Worm (Caenorhabditis elegans) whole organism, L3 larva: ENCODE data around the gene E04F6.9.

Experiments
- R02D3.7 ChIP-seq: fragments of 150-350 bp; optimal IDR thresholded peaks from 2 replicates; lab custom pipeline; 2014; ENCODE audit warnings: missing biosample characterization, missing genetic modification characterization
- ZK546.5 ChIP-seq: sonication (generic microtip); optimal IDR thresholded peaks from 2 replicates; lab custom pipeline; 2017; ENCODE audit warnings: missing biosample characterization, missing genetic modification characterization
- ama-1 ChIP-seq: fragments of 150-350 bp; optimal IDR thresholded peaks from 2 replicates; lab custom pipeline; 2018
- ceh-9 ChIP-seq: sonication (generic microtip); optimal IDR thresholded peaks from 2 replicates; lab custom pipeline; 2018; ENCODE audit warnings: missing biosample characterization, missing genetic modification characterization
- daf-12 ChIP-seq: fragments of 150-350 bp; optimal IDR thresholded peaks from 2 replicates; lab custom pipeline; 2014; ENCODE audit warnings: missing biosample characterization, missing genetic modification reagents, missing genetic modification characterization
- egl-27 ChIP-seq: sonication (generic microtip); optimal IDR thresholded peaks from 4 replicates; lab custom pipeline; 2017; ENCODE audit warnings: missing biosample characterization, missing genetic modification reagents, missing genetic modification characterization
- egl-5 ChIP-seq: fragments of 150-350 bp; optimal IDR thresholded peaks from 2 replicates; lab custom pipeline; 2017; ENCODE audit warnings: missing biosample characterization, missing genetic modification reagents, missing genetic modification characterization, inconsistent platforms
- elt-1 ChIP-seq: fragments of 150-350 bp; optimal IDR thresholded peaks from 2 replicates; lab custom pipeline; 2014; ENCODE audit warnings: missing biosample characterization, missing genetic modification characterization
- elt-2 ChIP-seq: sonication (generic microtip); optimal IDR thresholded peaks from 2 replicates; lab custom pipeline; 2016; ENCODE audit warnings: missing genetic modification reagents, mild to moderate bottlenecking, missing genetic modification characterization, missing compliant biosample characterization
- elt-3 ChIP-seq, 3 experiments: fragments of 150-350 bp in 1 of 3; sonication (generic microtip) in 2 of 3; optimal IDR thresholded peaks; 2 replicates in 2 of 3; 4 replicates in 1 of 3; lab custom pipeline; 2014 to 2017; ENCODE audit warnings: missing biosample characterization in 3 of 3, missing genetic modification characterization in 3 of 3
- fkh-10 ChIP-seq: sonication (generic microtip); optimal IDR thresholded peaks from 2 replicates; lab custom pipeline; 2017; ENCODE audit warnings: missing biosample characterization, missing genetic modification reagents, missing genetic modification characterization
- fkh-2 ChIP-seq: fragments of 150-350 bp; optimal IDR thresholded peaks from 2 replicates; lab custom pipeline; 2014; ENCODE audit warnings: missing biosample characterization, missing genetic modification reagents, missing genetic modification characterization
- fos-1 ChIP-seq: fragments of 150-350 bp; optimal IDR thresholded peaks from 2 replicates; lab custom pipeline; 2014; ENCODE audit warnings: missing biosample characterization, missing genetic modification characterization
- lin-15B ChIP-seq: fragments of 150-350 bp; optimal IDR thresholded peaks from 2 replicates; lab custom pipeline; 2014; ENCODE audit warnings: missing biosample characterization, missing genetic modification characterization
- lsy-12 ChIP-seq: sonication (generic microtip); optimal IDR thresholded peaks from 2 replicates; lab custom pipeline; 2016; ENCODE audit warnings: mild to moderate bottlenecking, missing genetic modification characterization, missing compliant biosample characterization
- mdl-1 ChIP-seq: fragments of 150-350 bp; optimal IDR thresholded peaks from 2 replicates; lab custom pipeline; 2014; ENCODE audit warnings: missing biosample characterization, missing genetic modification characterization
- nfya-1 ChIP-seq: sonication (generic microtip); optimal IDR thresholded peaks from 2 replicates; lab custom pipeline; 2017; ENCODE audit warnings: missing genetic modification characterization, mild to moderate bottlenecking, missing compliant biosample characterization, antibody characterized with exemption, moderate library complexity; ENCODE audit not compliant: insufficient read depth
- nhr-23 ChIP-seq: fragments of 150-350 bp; optimal IDR thresholded peaks from 2 replicates; lab custom pipeline; 2014; ENCODE audit warnings: missing biosample characterization, missing genetic modification reagents, missing genetic modification characterization
- nhr-237 ChIP-seq: fragments of 150-350 bp; optimal IDR thresholded peaks from 2 replicates; lab custom pipeline; 2014; ENCODE audit warnings: missing biosample characterization, missing genetic modification characterization
- nhr-28 ChIP-seq: fragments of 150-350 bp; optimal IDR thresholded peaks from 2 replicates; lab custom pipeline; 2014; ENCODE audit warnings: missing biosample characterization, missing genetic modification characterization
- nhr-43 ChIP-seq: sonication (generic microtip); optimal IDR thresholded peaks from 2 replicates; lab custom pipeline; 2016; ENCODE audit warnings: mild to moderate bottlenecking, missing genetic modification characterization, missing compliant biosample characterization; ENCODE audit not compliant: poor library complexity, severe bottlenecking
- nhr-76 ChIP-seq: fragments of 150-350 bp; sonication (generic microtip); optimal IDR thresholded peaks from 5 replicates; lab custom pipeline; 2014; ENCODE audit warnings: missing biosample characterization, missing genetic modification characterization
- nhr-77 ChIP-seq: fragments of 150-350 bp; optimal IDR thresholded peaks from 2 replicates; lab custom pipeline; 2014; ENCODE audit warnings: missing biosample characterization, missing genetic modification characterization
- pha-4 ChIP-seq: fragments of 150-350 bp; optimal IDR thresholded peaks from 2 replicates; lab custom pipeline; 2014; ENCODE audit warnings: missing biosample characterization, missing genetic modification reagents, missing genetic modification characterization
- pqm-1 ChIP-seq: fragments of 150-350 bp; optimal IDR thresholded peaks from 2 replicates; lab custom pipeline; 2017; ENCODE audit warnings: missing biosample characterization, missing genetic modification characterization, inconsistent platforms
- sea-2 ChIP-seq: fragments of 150-350 bp; sonication (generic microtip); optimal IDR thresholded peaks from 4 replicates; lab custom pipeline; 2014; ENCODE audit warnings: missing biosample characterization, missing genetic modification reagents, missing genetic modification characterization
- skn-1 ChIP-seq: fragments of 150-350 bp; optimal IDR thresholded peaks from 2 replicates; lab custom pipeline; 2014; ENCODE audit warnings: missing biosample characterization, missing genetic modification characterization
- snpc-4 ChIP-seq: fragments of 150-350 bp; optimal IDR thresholded peaks from 2 replicates; lab custom pipeline; 2014; ENCODE audit warnings: missing biosample characterization, missing genetic modification characterization
- tbx-2 ChIP-seq: sonication (generic microtip); optimal IDR thresholded peaks from 2 replicates; lab custom pipeline; 2016; ENCODE audit warnings: mild to moderate bottlenecking, missing genetic modification characterization, missing compliant biosample characterization
- unc-62 ChIP-seq: fragments of 150-350 bp; sonication (generic microtip); optimal IDR thresholded peaks from 4 replicates; lab custom pipeline; 2014; ENCODE audit warnings: missing biosample characterization, missing genetic modification reagents, missing genetic modification characterization
- zag-1 ChIP-seq: fragments of 150-350 bp; optimal IDR thresholded peaks from 2 replicates; lab custom pipeline; 2014; ENCODE audit warnings: missing biosample characterization, missing genetic modification characterization
- ztf-11 ChIP-seq: fragments of 150-350 bp; optimal IDR thresholded peaks from 2 replicates; lab custom pipeline; 2014; ENCODE audit warnings: missing biosample characterization, missing genetic modification characterization
- ztf-4 ChIP-seq: fragments of 150-350 bp; optimal IDR thresholded peaks from 2 replicates; lab custom pipeline; 2014; ENCODE audit warnings: missing biosample characterization, missing genetic modification characterization

E04F6.9 gene

ce11 chrII:7233274-7233673, 21.3 kb upstream of the E04F6.9 start:
- TF ChIP-seq fos-1 (tag; lab: Kevin White, UChicago) (no peak), unc-62 (GFP tag; lab: Kevin White, UChicago) (no peak), pha-4 (tag; lab: Kevin White, UChicago) (peak; percentile 11), zag-1 (tag; lab: Kevin White, UChicago) (no peak), elt-2 (tag; lab: Kevin White, UChicago) (peak; percentile 62), pqm-1 (tag; lab: Kevin White, UChicago) (peak; percentile 26), elt-3 (tag; optimal IDR thresholded peaks at IDR 0.05; lab: Kevin White, UChicago) (no peak)

DNA sequence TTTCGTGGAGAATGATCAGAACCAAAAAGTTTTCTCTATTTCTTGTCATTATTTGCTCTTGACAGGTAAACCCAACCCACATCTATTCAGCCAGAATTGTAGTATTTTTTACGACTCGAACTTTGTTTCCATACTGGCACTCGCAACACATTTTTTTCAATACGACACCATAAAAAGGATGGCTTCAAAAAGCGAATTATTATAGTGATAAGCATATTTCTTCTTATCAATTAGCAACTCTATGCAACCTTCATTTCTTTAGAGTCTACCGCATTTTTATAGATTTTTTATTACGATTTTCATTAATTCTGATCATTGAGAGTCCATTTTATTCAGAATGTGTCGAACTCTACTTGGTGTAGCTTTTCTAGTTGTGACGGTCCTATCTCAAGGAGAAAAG, 20.6 kb upstream of the E04F6.9 start, which contains the start of gene ctsa-3.1:
Gene ctsa-3.1 (plus strand): TSS at position 337 of the 400 bp plus-strand sequence.
- TF ChIP-seq elt-2 (tag; lab: Kevin White, UChicago) (peak; percentile 79), nhr-77 (no peak), pha-4 (tag; lab: Kevin White, UChicago) (peak; percentile 6), fkh-10 (GFP tag; lab: Kevin White, UChicago) (no peak), sea-2 (no peak), pqm-1 (tag; lab: Kevin White, UChicago) (peak; percentile 75), snpc-4 (tag; lab: Kevin White, UChicago) (no peak)

DNA sequence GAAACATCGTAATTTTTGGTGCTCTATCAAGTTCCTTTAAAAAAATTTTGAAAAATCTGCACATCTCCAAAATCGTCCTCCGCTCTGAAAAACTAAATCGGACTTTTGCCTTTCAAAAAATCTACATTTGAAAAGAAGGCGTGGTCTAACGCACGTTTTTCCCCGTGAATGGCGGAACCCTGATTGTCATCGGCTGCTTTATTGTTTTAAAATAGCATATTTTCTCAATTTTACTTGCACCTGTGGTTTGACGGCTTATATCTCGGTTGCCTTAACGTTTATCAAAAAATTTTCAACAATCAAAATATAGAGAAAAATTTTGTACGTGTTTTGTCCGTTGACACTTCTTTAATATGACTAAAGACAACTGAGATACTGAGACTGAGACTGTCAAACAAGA, 20.0 kb upstream of the E04F6.9 start:
- TF ChIP-seq snpc-4 (tag; lab: Kevin White, UChicago) (peak; percentile 67), egl-5 (tag; lab: Kevin White, UChicago) (no peak)
- TF ChIP-seq, all 47 proteins: peak for 1

DNA sequence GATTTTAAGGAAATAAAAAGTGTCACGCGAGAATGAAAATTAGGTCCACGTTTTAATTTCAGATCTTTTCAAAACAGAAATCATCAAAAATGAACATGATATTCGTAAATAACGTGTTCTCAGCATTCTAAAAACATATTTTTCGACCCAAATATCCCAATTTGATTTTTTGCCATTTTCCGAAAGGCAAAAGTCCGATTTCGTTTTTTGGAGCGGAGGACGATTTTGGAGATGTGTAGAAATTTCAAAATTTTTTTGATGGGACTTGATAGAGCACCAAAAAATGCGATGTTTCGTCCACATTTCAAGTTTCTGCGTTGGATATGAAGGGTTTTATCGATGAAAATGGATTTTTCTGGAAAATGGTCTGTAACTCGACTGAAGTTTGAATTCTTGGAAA, 18.7 kb upstream of the E04F6.9 start:
- no peak for TF ChIP-seq nhr-28
- peak; percentile 58 for TF ChIP-seq ama-1 (lab: Kevin White, UChicago)
- peak; percentile 44 for TF ChIP-seq tbx-2 (tag; lab: Kevin White, UChicago)
- TF ChIP-seq snpc-4 (tag; lab: Kevin White, UChicago), result no peak
- TF ChIP-seq nhr-76 (tag; lab: Kevin White, UChicago), result no peak
- no peak for TF ChIP-seq ceh-9 (tag; lab: Kevin White, UChicago)
- TF ChIP-seq nhr-43, result peak; percentile 29
- TF ChIP-seq nhr-237 (tag; lab: Kevin White, UChicago), result no peak
- TF ChIP-seq fkh-2 (tag; lab: Kevin White, UChicago), result no peak
- no peak for TF ChIP-seq lsy-12 (tag; lab: Kevin White, UChicago)

DNA sequence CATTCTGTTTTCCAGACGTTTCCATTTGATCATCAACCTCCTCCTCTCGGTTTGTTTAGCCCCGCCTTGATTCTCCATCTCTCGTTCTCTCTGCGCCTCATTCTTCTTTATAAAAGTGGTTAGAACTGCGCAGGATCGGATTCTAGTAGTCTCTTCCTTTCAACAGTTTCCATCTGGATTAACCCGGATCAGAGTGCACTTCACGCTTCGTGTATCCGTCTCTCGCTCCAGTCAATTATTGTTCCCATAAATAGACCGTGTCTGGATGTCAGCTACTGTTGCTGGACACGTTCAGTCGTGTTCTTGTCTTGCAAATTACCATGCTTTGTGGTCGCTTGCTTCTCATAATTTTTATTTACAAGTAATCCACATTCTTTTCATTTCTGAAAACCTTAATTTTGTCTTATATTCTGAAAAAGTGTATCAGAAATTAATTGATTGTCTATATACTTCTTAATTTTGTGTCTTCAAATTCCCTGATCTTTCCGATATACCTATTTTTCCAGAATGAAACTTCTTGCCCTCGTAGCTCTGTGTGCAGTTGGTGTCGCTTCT, 16.8 kb upstream of the E04F6.9 start, which contains the start of gene F32A5.4:
Gene F32A5.4 (plus strand): TSS at position 505 of the 555 bp plus-strand sequence.
- TF ChIP-seq elt-1, result no peak
- TF ChIP-seq sea-2, result no peak
- no peak for TF ChIP-seq egl-27
- peak; percentile 20 for TF ChIP-seq nhr-23
- peak; percentile 20 for TF ChIP-seq pha-4 (tag; lab: Kevin White, UChicago)
- TF ChIP-seq daf-12 (tag; lab: Kevin White, UChicago), result no peak
- peak; percentile 56 for TF ChIP-seq ama-1 (lab: Kevin White, UChicago)
- no peak for TF ChIP-seq unc-62 (GFP tag; lab: Kevin White, UChicago)

ce11 chrII:7225864-7226522, 14.0 kb upstream of the E04F6.9 start, which contains the start of gene clh-3:
Gene clh-3 (minus strand): TSS chrII:7225914.
- TF ChIP-seq snpc-4 (tag; lab: Kevin White, UChicago) (no peak), ZK546.5 (tag; lab: Kevin White, UChicago) (no peak), lin-15B (tag; lab: Kevin White, UChicago) (no peak), ceh-9 (tag; lab: Kevin White, UChicago) (no peak), fkh-10 (GFP tag; lab: Kevin White, UChicago) (no peak), nhr-237 (tag; lab: Kevin White, UChicago) (no peak), ztf-11 (tag; lab: Kevin White, UChicago) (no peak), nfya-1 (no peak), ztf-4 (tag; lab: Kevin White, UChicago) (no peak), R02D3.7 (tag; lab: Kevin White, UChicago) (no peak), sea-2 (no peak), mdl-1 (tag; lab: Kevin White, UChicago) (no peak), fkh-2 (tag; lab: Kevin White, UChicago) (no peak), egl-27 (no peak), ama-1 (lab: Kevin White, UChicago) (no peak), skn-1 (tag; lab: Kevin White, UChicago) (no peak)
